Fruit fly (Drosophila melanogaster) whole organism, embryonic: ENCODE data around the gene TTLL4B.
A peak's percentile ranks its signal among the peaks of the same experiment; 100 is the strongest.

Experiments
- CG13424 ChIP-seq: fragments of 200-800 bp; sonication (Bioruptor generic); optimal IDR thresholded peaks from 2 replicates; lab custom pipeline; 2019; ENCODE audit warnings: missing biosample characterization, mild to moderate bottlenecking, missing genetic modification characterization, moderate library complexity
- CG8089 ChIP-seq: fragments of 200-800 bp; sonication (Bioruptor generic); optimal IDR thresholded peaks from 3 replicates; lab custom pipeline; 2016; ENCODE audit warnings: missing biosample characterization, missing genetic modification characterization
- Optix ChIP-seq: fragments of 200-800 bp; sonication (Bioruptor generic); IDR thresholded peaks from 3 replicates; pipeline ENCODE4 v1.3.6; 2022; ENCODE audit warnings: missing biosample characterization, missing genetic modification characterization
- ab ChIP-seq: fragments of 200-800 bp; sonication (Bioruptor generic); optimal IDR thresholded peaks from 2 replicates; lab custom pipeline; 2016; ENCODE audit warnings: missing biosample characterization, missing genetic modification characterization
- h ChIP-seq: fragments of >200 bp; optimal IDR thresholded peaks from 2 replicates; lab custom pipeline; 2017
- seq ChIP-seq: fragments of 200-800 bp; sonication (Bioruptor generic); IDR thresholded peaks from 2 replicates; pipeline ENCODE4 v1.3.6; 2022; ENCODE audit warnings: missing biosample characterization, missing genetic modification characterization

dm6 chr2L:3872283-3872682, 9.8 kb downstream of the TTLL4B start, which contains the start of gene CG31957:
- no peak for TF ChIP-seq h (lab: Kevin White, UChicago)
- TF ChIP-seq seq (GFP tag; lab: Robert Waterston, UW): peak; percentile 29; the same call in 1 of the 2 replicates
- peak; percentile 27 for TF ChIP-seq ab (GFP tag; lab: Kevin White, UChicago)
- peak; percentile 54 for TF ChIP-seq CG8089
- TF ChIP-seq Optix (GFP tag; lab: Robert Waterston, UW): 0 out of 3 replicates have a peak, but pooled peaks have one; percentile 34
- no peak for TF ChIP-seq CG13424
